Fruit fly (Drosophila melanogaster) Kc167 (cell line): ENCODE data around the gene CG31693.

Experiments
- Myc ChIP-seq: fragments of >200 bp; optimal IDR thresholded peaks from 2 replicates; lab custom pipeline; 2017; ENCODE audit warnings: missing external identifiers
- Sin3A ChIP-seq: fragments of >200 bp; optimal IDR thresholded peaks from 2 replicates; lab custom pipeline; 2018; ENCODE audit warnings: missing external identifiers
- h ChIP-seq: fragments of >200 bp; optimal IDR thresholded peaks from 3 replicates; lab custom pipeline; 2018; ENCODE audit warnings: missing external identifiers
- insv ChIP-seq: fragments of >200 bp; optimal IDR thresholded peaks from 3 replicates; lab custom pipeline; 2018; ENCODE audit warnings: missing external identifiers
- psq ChIP-seq: fragments of >200 bp; optimal IDR thresholded peaks from 2 replicates; lab custom pipeline; 2017; ENCODE audit warnings: missing external identifiers
- ttk ChIP-seq: sonication (Bioruptor generic); optimal IDR thresholded peaks from 2 replicates; lab custom pipeline; 2017; ENCODE audit warnings: missing external identifiers

CG31693 gene

DNA sequence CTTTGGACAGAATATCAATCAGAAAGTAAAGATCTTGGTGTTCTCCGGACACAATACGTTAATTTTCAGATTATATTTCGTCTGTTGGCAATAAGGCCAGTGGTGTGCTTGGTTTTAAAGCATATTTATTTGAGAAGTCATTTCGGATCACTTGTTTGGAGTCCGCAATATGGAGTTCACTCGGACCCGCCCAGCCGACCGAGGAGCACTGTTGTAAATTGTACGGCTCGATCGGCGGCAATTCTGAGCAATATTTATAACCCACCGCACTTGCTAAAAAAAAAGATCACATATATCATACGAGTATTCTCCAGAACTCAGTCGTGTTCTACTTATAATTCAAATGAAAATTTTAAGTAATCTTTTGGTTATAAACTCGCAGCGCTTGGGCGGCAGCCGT is at the start of gene CG31693:
CG31693 (plus strand) TSS at position 301 of the 400 bp plus-strand sequence.
- no peak for TF ChIP-seq ttk (lab: Kevin White, UChicago)
- TF ChIP-seq Sin3A: no peak
- TF ChIP-seq Myc (lab: Kevin White, UChicago): no peak
- no peak for TF ChIP-seq psq (lab: Kevin White, UChicago)
- TF ChIP-seq insv (lab: Kevin White, UChicago): no peak
- TF ChIP-seq h (lab: Kevin White, UChicago): no peak

dm6 chr2L:21970698-21971395 is 44.1 kb upstream of the CG31693 start:
- TF ChIP-seq ttk (lab: Kevin White, UChicago): no peak

DNA sequence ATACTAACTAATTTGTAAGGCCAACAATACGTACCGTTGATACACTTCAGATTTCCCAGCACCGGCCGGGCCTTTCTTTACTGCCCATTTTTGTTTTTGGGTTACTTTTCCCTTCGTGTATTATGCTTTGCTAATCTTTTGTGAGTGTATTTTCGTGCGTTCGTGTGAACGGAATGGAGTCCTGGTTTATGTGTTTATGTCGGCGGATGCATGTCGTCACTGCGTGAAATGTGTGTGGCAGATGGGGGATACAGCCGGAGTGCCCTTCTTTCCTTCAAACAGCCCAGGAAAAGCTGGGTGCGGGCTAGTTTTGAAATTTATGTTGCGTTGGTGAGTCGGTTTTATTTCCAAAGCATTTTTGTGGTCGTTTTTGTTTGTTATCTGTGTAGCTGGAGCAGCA is 40.1 kb upstream of the CG31693 start:
- TF ChIP-seq ttk (lab: Kevin White, UChicago) (no peak), insv (lab: Kevin White, UChicago) (no peak), Myc (lab: Kevin White, UChicago) (no peak), h (lab: Kevin White, UChicago) (no peak), Sin3A (no peak), psq (lab: Kevin White, UChicago) (no peak)

- no peak for TF ChIP-seq Myc (lab: Kevin White, UChicago)
- TF ChIP-seq h (lab: Kevin White, UChicago): no peak
- no peak for TF ChIP-seq ttk (lab: Kevin White, UChicago)
- no peak for TF ChIP-seq Sin3A
- TF ChIP-seq psq (lab: Kevin White, UChicago): no peak
- TF ChIP-seq insv (lab: Kevin White, UChicago): no peak
Observed at dm6 chr2L:21992833-21993232, 22.2 kb upstream of the CG31693 start, which contains the start of gene CG2528. TSS of gene CG2528 (minus strand) at chr2L:21992933.

- no peak for TF ChIP-seq Myc (lab: Kevin White, UChicago)
Observed at dm6 chr2L:21993377-21993776, 21.6 kb upstream of the CG31693 start.

DNA sequence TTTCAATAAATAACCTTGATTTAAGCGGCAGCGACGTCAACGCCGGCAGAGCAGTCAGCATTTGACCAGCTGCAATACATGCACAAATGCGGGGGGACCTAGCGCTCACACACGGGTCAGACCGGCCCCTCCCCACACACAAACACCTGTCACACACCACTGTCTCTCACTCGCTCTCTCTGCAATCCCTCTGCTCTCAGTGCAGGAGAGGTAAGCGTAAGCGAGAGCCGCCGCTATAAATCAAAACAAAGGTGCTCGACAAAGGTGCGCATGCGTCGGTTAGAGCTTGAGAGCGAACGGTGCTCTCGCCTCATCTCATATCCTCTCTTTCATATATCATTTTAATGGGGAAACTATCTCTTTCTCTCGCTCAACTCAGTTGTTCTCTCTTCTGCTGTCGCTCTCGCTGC is 3.9 kb downstream of the CG31693 start, which contains the start of gene tio:
tio (plus strand) TSS at position 348 of the 410 bp plus-strand sequence.
- TF ChIP-seq Myc (lab: Kevin White, UChicago) (no peak), ttk (lab: Kevin White, UChicago) (no peak), h (lab: Kevin White, UChicago) (no peak), insv (lab: Kevin White, UChicago) (peak; percentile 68), psq (lab: Kevin White, UChicago) (no peak), Sin3A (no peak)

DNA sequence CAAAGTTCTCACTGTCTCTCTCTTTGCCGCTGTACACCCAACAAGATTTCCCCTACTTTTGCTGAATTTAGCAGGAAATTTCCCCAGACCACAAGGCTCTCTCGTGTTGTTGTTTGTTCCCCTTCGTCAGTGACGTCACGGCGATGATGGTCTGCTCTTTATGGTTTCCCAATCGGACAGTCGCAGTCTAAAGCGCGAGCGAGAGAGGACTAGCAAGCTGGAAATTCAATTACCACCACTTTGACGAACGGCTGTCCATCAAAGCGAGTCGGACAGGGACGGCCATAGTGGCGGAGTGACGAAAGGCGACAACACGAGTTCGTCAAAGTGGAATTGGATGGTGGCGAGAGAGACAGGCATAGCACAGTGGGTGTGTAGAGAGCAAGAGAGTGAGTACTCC is 9.4 kb downstream of the CG31693 start:
- TF ChIP-seq psq (lab: Kevin White, UChicago): no peak
- no peak for TF ChIP-seq insv (lab: Kevin White, UChicago)
- TF ChIP-seq Sin3A: no peak
- no peak for TF ChIP-seq h (lab: Kevin White, UChicago)
- no peak for TF ChIP-seq Myc (lab: Kevin White, UChicago)
- TF ChIP-seq ttk (lab: Kevin White, UChicago): no peak

dm6 chr2L:22036877-22037276 is 21.9 kb downstream of the CG31693 start:
- TF ChIP-seq insv (lab: Kevin White, UChicago) (no peak), psq (lab: Kevin White, UChicago) (no peak), Sin3A (no peak), h (lab: Kevin White, UChicago) (no peak), Myc (lab: Kevin White, UChicago) (no peak), ttk (lab: Kevin White, UChicago) (no peak)

dm6 chr2L:22037560-22037959 is 22.6 kb downstream of the CG31693 start, which contains the start of gene Grl40a:
TSS of gene Grl40a (plus strand) at chr2L:22037860.
- TF ChIP-seq insv (lab: Kevin White, UChicago) (no peak), h (lab: Kevin White, UChicago) (no peak), psq (lab: Kevin White, UChicago) (no peak), ttk (lab: Kevin White, UChicago) (no peak), Sin3A (no peak), Myc (lab: Kevin White, UChicago) (no peak)

- no peak for TF ChIP-seq h (lab: Kevin White, UChicago)
- no peak for TF ChIP-seq insv (lab: Kevin White, UChicago)
- no peak for TF ChIP-seq psq (lab: Kevin White, UChicago)
Observed at dm6 chr2L:22043777-22044176, 28.8 kb downstream of the CG31693 start, which contains the start of gene CG31601. TSS of gene CG31601 (minus strand) at chr2L:22043877.

- TF ChIP-seq insv (lab: Kevin White, UChicago): no peak
- no peak for TF ChIP-seq ttk (lab: Kevin White, UChicago)
- no peak for TF ChIP-seq psq (lab: Kevin White, UChicago)
Observed at dm6 chr2L:22054202-22054601, 39.2 kb downstream of the CG31693 start, which contains the start of gene CG34173. TSS of gene CG34173 (minus strand) at chr2L:22054302.

- TF ChIP-seq insv (lab: Kevin White, UChicago) (no peak), ttk (lab: Kevin White, UChicago) (no peak)
Observed at dm6 chr2L:22059852-22060251, 44.9 kb downstream of the CG31693 start.

DNA sequence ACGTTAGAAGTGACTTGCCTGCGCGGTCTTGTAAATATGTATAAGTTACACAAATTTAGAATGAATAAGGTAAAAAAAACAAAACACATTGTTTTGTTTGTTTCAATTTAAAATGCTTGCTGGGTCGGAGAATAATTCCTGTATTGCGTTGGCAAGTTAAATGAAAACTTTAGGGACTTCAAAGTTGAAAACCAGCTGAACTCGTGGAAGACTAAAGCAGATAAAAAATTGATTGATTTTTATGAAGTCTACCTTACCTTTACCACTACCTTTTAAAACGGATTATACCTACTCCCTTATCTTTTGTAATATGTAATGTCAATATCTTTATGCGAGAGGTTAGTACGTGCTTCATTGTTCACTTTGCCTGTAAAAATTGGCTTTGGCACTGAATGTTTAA is 50.3 kb downstream of the CG31693 start, which contains the start of gene CG42597:
CG42597 (minus strand) TSS at position 101 of the 400 bp plus-strand sequence.
- TF ChIP-seq insv (lab: Kevin White, UChicago): no peak
- TF ChIP-seq h (lab: Kevin White, UChicago): no peak
- TF ChIP-seq Myc (lab: Kevin White, UChicago): no peak
- no peak for TF ChIP-seq Sin3A
- TF ChIP-seq psq (lab: Kevin White, UChicago): no peak
